Worm (Caenorhabditis elegans) whole organism, L4 larva: ENCODE results near the gene mrpl-40.
"Not testable (repeated sequence)": the region's sequence is repeated elsewhere in the genome, so short reads cannot be mapped to it uniquely, and the experiment has no call there.

Experiments
- R02D3.7 ChIP-seq: fragments of 150-350 bp; sonication (generic microtip); optimal IDR thresholded peaks from 3 replicates; lab custom pipeline; 2014; ENCODE audit warnings: missing biosample characterization, missing genetic modification characterization
- ama-1 ChIP-seq: fragments of 150-350 bp; optimal IDR thresholded peaks from 2 replicates; lab custom pipeline; 2014; ENCODE audit warnings: inconsistent platforms, mixed read lengths
- lin-39 ChIP-seq: fragments of 150-350 bp; optimal IDR thresholded peaks from 2 replicates; lab custom pipeline; 2014; ENCODE audit warnings: missing biosample characterization, missing genetic modification reagents, missing genetic modification characterization
- mdl-1 ChIP-seq, 2 experiments: fragments of 150-350 bp in 1 of 2; sonication (generic microtip) in 1 of 2; optimal IDR thresholded peaks; 2 replicates each; lab custom pipeline; 2014 to 2017; ENCODE audit warnings: missing biosample characterization in 2 of 2, missing genetic modification characterization in 2 of 2
- pha-4 ChIP-seq, 2 experiments: fragments of 150-350 bp in 1 of 2; fragments of 200-800 bp in 1 of 2; sonication (Bioruptor generic) in 1 of 2; IDR thresholded peaks in 1 of 2; optimal IDR thresholded peaks in 1 of 2; 2 replicates each; pipeline versions ENCODE4 v1.3.6 to Lab custom; 2014 to 2022; ENCODE audit warnings: missing genetic modification characterization in 2 of 2, missing genetic modification reagents in 2 of 2, missing biosample characterization in 1 of 2, missing compliant biosample characterization in 1 of 2
- unc-62 ChIP-seq, 3 experiments: fragments of 150-350 bp in 1 of 3; sonication (generic microtip); optimal IDR thresholded peaks in 2 of 3; peaks in 1 of 3; 1 replicate in 1 of 3; 2 replicates in 2 of 3; lab custom pipeline; 2014 to 2017; ENCODE audit warnings: missing biosample characterization in 3 of 3, missing genetic modification characterization in 3 of 3, missing genetic modification reagents in 3 of 3, missing genotype in 1 of 3

DNA sequence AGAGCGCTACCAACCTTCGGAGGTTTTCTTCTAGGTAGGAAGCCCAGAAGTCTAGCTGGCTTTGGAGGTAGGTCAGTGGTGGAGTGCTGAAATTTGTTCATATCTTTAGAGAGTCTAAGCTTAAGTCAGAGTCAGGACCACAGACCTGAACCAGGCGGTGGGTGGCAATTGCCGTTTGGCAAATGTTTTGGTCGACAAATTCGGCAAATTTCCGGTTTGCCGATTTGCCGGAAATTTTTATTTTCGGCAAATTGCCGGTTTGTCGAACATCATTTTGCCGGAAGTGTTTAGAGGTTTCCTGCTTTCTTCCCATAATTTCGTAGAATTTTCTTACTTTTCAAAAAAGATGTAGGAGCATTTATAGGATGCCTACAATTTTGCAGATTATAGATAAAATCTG lies 11.5 kb downstream of the mrpl-40 start, which contains the start of gene C29F9.9:
- TF ChIP-seq lin-39 (tag; lab: Kevin White, UChicago); pha-4 (GFP tag; IDR thresholded peaks at IDR 0.05; lab: Robert Waterston, UW); pha-4 (tag; optimal IDR thresholded peaks at IDR 0.05; lab: Kevin White, UChicago); ama-1 (lab: Kevin White, UChicago); unc-62 (GFP tag; optimal IDR thresholded peaks at IDR 0.05 in 1 of 2; lab: Kevin White, UChicago); unc-62 (tag; optimal IDR thresholded peaks at IDR 0.05; lab: Kevin White, UChicago); R02D3.7 (tag; lab: Kevin White, UChicago); mdl-1 (tag; optimal IDR thresholded peaks at IDR 0.05; lab: Kevin White, UChicago): not testable (repeated sequence)
